Worm (Caenorhabditis elegans) whole organism, late embryonic: ENCODE data around the gene K05D4.9.

ENCODE experiments used
- C38D4.7 ChIP-seq: fragments of 200-800 bp; sonication (Bioruptor generic); optimal IDR thresholded peaks from 2 replicates; lab custom pipeline; 2018; ENCODE audit warnings: mild to moderate bottlenecking, missing genetic modification characterization, moderate library complexity, missing compliant biosample characterization
- F13H6.1 ChIP-seq: sonication (generic microtip); optimal IDR thresholded peaks from 2 replicates; lab custom pipeline; 2016; ENCODE audit warnings: missing genetic modification characterization, missing compliant biosample characterization
- K09A11.1 ChIP-seq: sonication (generic microtip); optimal IDR thresholded peaks from 2 replicates; lab custom pipeline; 2017; ENCODE audit warnings: antibody characterized with exemption, mild to moderate bottlenecking, missing genetic modification characterization, missing compliant biosample characterization; ENCODE audit not compliant: insufficient read depth
- T23F11.4 ChIP-seq: fragments of 200-800 bp; sonication (Bioruptor generic); optimal IDR thresholded peaks from 2 replicates; lab custom pipeline; 2018; ENCODE audit warnings: mild to moderate bottlenecking, missing genetic modification characterization, missing compliant biosample characterization
- ahr-1 ChIP-seq: sonication (generic microtip); optimal IDR thresholded peaks from 2 replicates; lab custom pipeline; 2016; ENCODE audit warnings: missing genetic modification characterization, missing compliant biosample characterization
- ceh-18 ChIP-seq: sonication (generic microtip); optimal IDR thresholded peaks from 2 replicates; lab custom pipeline; 2016; ENCODE audit warnings: missing genetic modification characterization, missing compliant biosample characterization
- ceh-22 ChIP-seq: sonication (generic microtip); optimal IDR thresholded peaks from 2 replicates; lab custom pipeline; 2017; ENCODE audit warnings: missing biosample characterization, missing genetic modification characterization
- ceh-24 ChIP-seq: sonication (generic microtip); optimal IDR thresholded peaks from 2 replicates; lab custom pipeline; 2016; ENCODE audit warnings: mild to moderate bottlenecking, missing genetic modification characterization, missing compliant biosample characterization
- ceh-30 ChIP-seq: fragments of 150-350 bp; optimal IDR thresholded peaks from 2 replicates; lab custom pipeline; 2014; ENCODE audit warnings: missing biosample characterization, missing genetic modification characterization
- ceh-31 ChIP-seq: sonication (generic microtip); optimal IDR thresholded peaks from 2 replicates; lab custom pipeline; 2016; ENCODE audit warnings: missing genetic modification characterization, missing compliant biosample characterization
- ceh-34 ChIP-seq: sonication (generic microtip); optimal IDR thresholded peaks from 2 replicates; lab custom pipeline; 2016; ENCODE audit warnings: mild to moderate bottlenecking, missing genetic modification characterization, missing compliant biosample characterization
- ceh-6 ChIP-seq: fragments of 200-800 bp; sonication (Bioruptor generic); optimal IDR thresholded peaks from 2 replicates; lab custom pipeline; 2018; ENCODE audit warnings: mild to moderate bottlenecking, missing genetic modification characterization, missing compliant biosample characterization
- ceh-9 ChIP-seq: sonication (generic microtip); optimal IDR thresholded peaks from 2 replicates; lab custom pipeline; 2016; ENCODE audit warnings: mild to moderate bottlenecking, missing genetic modification characterization, inconsistent platforms, missing compliant biosample characterization
- che-1 ChIP-seq: sonication (generic microtip); optimal IDR thresholded peaks from 2 replicates; lab custom pipeline; 2016; ENCODE audit warnings: mild to moderate bottlenecking, missing genetic modification characterization, missing compliant biosample characterization
- elt-2 ChIP-seq: sonication (generic microtip); optimal IDR thresholded peaks from 2 replicates; lab custom pipeline; 2016; ENCODE audit warnings: missing genetic modification reagents, missing genetic modification characterization, missing compliant biosample characterization
- fax-1 ChIP-seq: sonication (generic microtip); optimal IDR thresholded peaks from 2 replicates; lab custom pipeline; 2016; ENCODE audit warnings: missing genotype, missing genetic modification characterization, missing compliant biosample characterization
- gmeb-2 ChIP-seq: sonication (generic microtip); optimal IDR thresholded peaks from 2 replicates; lab custom pipeline; 2016; ENCODE audit warnings: missing genetic modification characterization, inconsistent platforms, missing compliant biosample characterization
- hlh-30 ChIP-seq: sonication (generic microtip); optimal IDR thresholded peaks from 2 replicates; lab custom pipeline; 2017; ENCODE audit warnings: antibody characterized with exemption, missing genetic modification characterization, missing compliant biosample characterization; ENCODE audit not compliant: insufficient read depth
- lim-6 ChIP-seq: sonication (generic microtip); optimal IDR thresholded peaks from 2 replicates; lab custom pipeline; 2016; ENCODE audit warnings: missing genetic modification characterization, missing compliant biosample characterization
- mec-3 ChIP-seq: sonication (generic microtip); optimal IDR thresholded peaks from 2 replicates; lab custom pipeline; 2016; ENCODE audit warnings: borderline replicate concordance, missing genetic modification characterization, missing compliant biosample characterization
- nhr-11 ChIP-seq: fragments of 150-350 bp; optimal IDR thresholded peaks from 2 replicates; lab custom pipeline; 2014; ENCODE audit warnings: missing biosample characterization, missing genetic modification characterization
- nhr-232 ChIP-seq: sonication (generic microtip); optimal IDR thresholded peaks from 2 replicates; lab custom pipeline; 2016; ENCODE audit warnings: missing genetic modification characterization, missing compliant biosample characterization
- npax-4 ChIP-seq: sonication (generic microtip); optimal IDR thresholded peaks from 2 replicates; lab custom pipeline; 2016; ENCODE audit warnings: missing genetic modification characterization, missing compliant biosample characterization
- pag-3 ChIP-seq: sonication (generic microtip); optimal IDR thresholded peaks from 2 replicates; lab custom pipeline; 2016; ENCODE audit warnings: missing compliant biosample characterization, missing genetic modification characterization, borderline replicate concordance
- pat-9 ChIP-seq: fragments of 200-800 bp; sonication (Bioruptor generic); optimal IDR thresholded peaks from 2 replicates; lab custom pipeline; 2018; ENCODE audit warnings: mild to moderate bottlenecking, missing genetic modification characterization, moderate library complexity, missing compliant biosample characterization
- pax-1 ChIP-seq: fragments of 150-350 bp; optimal IDR thresholded peaks from 2 replicates; lab custom pipeline; 2014; ENCODE audit warnings: missing biosample characterization, missing genetic modification characterization
- pha-2 ChIP-seq: sonication (generic microtip); optimal IDR thresholded peaks from 2 replicates; lab custom pipeline; 2017; ENCODE audit warnings: mild to moderate bottlenecking, missing genetic modification characterization, missing compliant biosample characterization
- pha-4 ChIP-seq: fragments of 150-350 bp; optimal IDR thresholded peaks from 2 replicates; lab custom pipeline; 2018; ENCODE audit warnings: missing biosample characterization, missing genetic modification reagents, missing genetic modification characterization
- pros-1 ChIP-seq: fragments of 150-350 bp; optimal IDR thresholded peaks from 2 replicates; lab custom pipeline; 2014; ENCODE audit warnings: missing biosample characterization, missing genetic modification reagents, missing genetic modification characterization
- ref-2 ChIP-seq: sonication (generic microtip); optimal IDR thresholded peaks from 2 replicates; lab custom pipeline; 2016; ENCODE audit warnings: missing genetic modification characterization, missing compliant biosample characterization
- sdc-2 ChIP-seq: sonication (generic microtip); optimal IDR thresholded peaks from 2 replicates; lab custom pipeline; 2016; ENCODE audit warnings: missing genotype, missing genetic modification characterization, missing compliant biosample characterization
- sox-4 ChIP-seq: sonication (generic microtip); optimal IDR thresholded peaks from 2 replicates; lab custom pipeline; 2017; ENCODE audit warnings: mild to moderate bottlenecking, missing genetic modification characterization, inconsistent platforms, missing compliant biosample characterization
- syd-9 ChIP-seq: sonication (generic microtip); optimal IDR thresholded peaks from 2 replicates; lab custom pipeline; 2016; ENCODE audit warnings: mild to moderate bottlenecking, missing genetic modification characterization, moderate library complexity, missing compliant biosample characterization
- tbx-2 ChIP-seq: sonication (generic microtip); optimal IDR thresholded peaks from 2 replicates; lab custom pipeline; 2016; ENCODE audit warnings: missing genetic modification characterization, missing compliant biosample characterization
- tbx-7 ChIP-seq: sonication (generic microtip); optimal IDR thresholded peaks from 2 replicates; lab custom pipeline; 2016; ENCODE audit warnings: missing genotype, missing genetic modification characterization, missing compliant biosample characterization
- ttx-3 ChIP-seq: sonication (generic microtip); optimal IDR thresholded peaks from 2 replicates; lab custom pipeline; 2016; ENCODE audit warnings: missing genetic modification reagents, missing genetic modification characterization, missing compliant biosample characterization
- unc-3 ChIP-seq, 2 experiments: fragments of 200-800 bp in 1 of 2; sonication (Bioruptor generic) in 1 of 2; sonication (generic microtip) in 1 of 2; conservative IDR thresholded peaks in 1 of 2; optimal IDR thresholded peaks in 1 of 2; 2 replicates each; pipeline versions ENCODE4 v1.3.6 to Lab custom; 2016 to 2022; ENCODE audit warnings: missing compliant biosample characterization in 2 of 2, missing genetic modification characterization in 2 of 2, missing genetic modification reagents in 1 of 2
- unc-42 ChIP-seq: sonication (generic microtip); optimal IDR thresholded peaks from 2 replicates; lab custom pipeline; 2016; ENCODE audit warnings: missing genotype, missing genetic modification characterization, missing compliant biosample characterization
- unc-86 ChIP-seq: sonication (generic microtip); optimal IDR thresholded peaks from 2 replicates; lab custom pipeline; 2016; ENCODE audit warnings: missing genetic modification characterization, missing compliant biosample characterization
- ztf-16 ChIP-seq: sonication (generic microtip); optimal IDR thresholded peaks from 2 replicates; lab custom pipeline; 2017; ENCODE audit warnings: missing genetic modification characterization, missing compliant biosample characterization

The K05D4.9 gene

ce11 chrV:16182110-16182509 lies 10.5 kb upstream of the K05D4.9 start, which contains the start of gene srz-13:
Gene srz-13 (plus strand): TSS chrV:16182410.
- no peak for TF ChIP-seq ceh-34 (tag; lab: Kevin White, UChicago)
- TF ChIP-seq ttx-3, result no peak
- TF ChIP-seq ceh-30, result no peak
- no peak for TF ChIP-seq pag-3 (tag; lab: Kevin White, UChicago)
- TF ChIP-seq unc-86, result no peak
- TF ChIP-seq lim-6 (tag; lab: Kevin White, UChicago), result no peak
- TF ChIP-seq tbx-2 (tag; lab: Kevin White, UChicago), result no peak
- no peak for TF ChIP-seq ceh-18
- TF ChIP-seq syd-9, result no peak
- no peak for TF ChIP-seq npax-4 (tag; lab: Kevin White, UChicago)
- TF ChIP-seq ahr-1 (tag; lab: Kevin White, UChicago), result no peak
- no peak for TF ChIP-seq ceh-6

- no peak for TF ChIP-seq unc-42 (tag; lab: Kevin White, UChicago)
- TF ChIP-seq ztf-16 (tag; lab: Kevin White, UChicago), result no peak
- TF ChIP-seq pat-9 (tag; lab: Kevin White, UChicago), result no peak
- no peak for TF ChIP-seq ceh-9 (tag; lab: Kevin White, UChicago)
- no peak for TF ChIP-seq T23F11.4
- TF ChIP-seq fax-1 (tag; lab: Kevin White, UChicago), result no peak
- no peak for TF ChIP-seq sox-4 (tag; lab: Kevin White, UChicago)
- TF ChIP-seq ceh-34 (tag; lab: Kevin White, UChicago), result no peak
- TF ChIP-seq che-1 (tag; lab: Kevin White, UChicago), result no peak
- no peak for TF ChIP-seq mec-3 (tag; lab: Kevin White, UChicago)
- TF ChIP-seq nhr-11 (tag; lab: Kevin White, UChicago), result no peak
- no peak for TF ChIP-seq lim-6 (tag; lab: Kevin White, UChicago)
- no peak for TF ChIP-seq ref-2 (tag; lab: Kevin White, UChicago)
- TF ChIP-seq ceh-24 (tag; lab: Kevin White, UChicago), result no peak
- TF ChIP-seq tbx-2 (tag; lab: Kevin White, UChicago), result no peak
These were observed 8.7 kb upstream of the K05D4.9 start, which contains the start of gene str-106 for ce11 chrV:16180350-16180749. Gene str-106 (plus strand): TSS chrV:16180650.

- TF ChIP-seq pha-2, result no peak
- TF ChIP-seq T23F11.4, result no peak
- TF ChIP-seq ceh-18, result no peak
- no peak for TF ChIP-seq sox-4 (tag; lab: Kevin White, UChicago)
- TF ChIP-seq K09A11.1 (tag; lab: Kevin White, UChicago), result no peak
- TF ChIP-seq fax-1 (tag; lab: Kevin White, UChicago), result no peak
- no peak for TF ChIP-seq ceh-31 (tag; lab: Kevin White, UChicago)
- no peak for TF ChIP-seq ztf-16 (tag; lab: Kevin White, UChicago)
- no peak for TF ChIP-seq gmeb-2
- no peak for TF ChIP-seq nhr-232 (tag; lab: Kevin White, UChicago)
- no peak for TF ChIP-seq F13H6.1 (tag; lab: Kevin White, UChicago)
- no peak for TF ChIP-seq che-1 (tag; lab: Kevin White, UChicago)
- TF ChIP-seq ceh-34 (tag; lab: Kevin White, UChicago), result no peak
- TF ChIP-seq lim-6 (tag; lab: Kevin White, UChicago), result no peak
- no peak for TF ChIP-seq pros-1
- no peak for TF ChIP-seq hlh-30 (tag; lab: Kevin White, UChicago)
- TF ChIP-seq tbx-7 (tag; lab: Kevin White, UChicago), result no peak
- no peak for TF ChIP-seq C38D4.7
- TF ChIP-seq unc-86, result no peak
- no peak for TF ChIP-seq unc-42 (tag; lab: Kevin White, UChicago)
These were observed 4.1 kb upstream of the K05D4.9 start, which contains the start of gene cyp-33D1 for ce11 chrV:16175757-16176156. Gene cyp-33D1 (minus strand): TSS chrV:16175857.

ce11 chrV:16175227-16175626 lies 3.6 kb upstream of the K05D4.9 start:
- TF ChIP-seq fax-1 (tag; lab: Kevin White, UChicago) (no peak), pax-1 (tag; lab: Kevin White, UChicago) (no peak), sdc-2 (tag; lab: Kevin White, UChicago) (no peak), pha-4 (tag; lab: Kevin White, UChicago) (no peak), pros-1 (no peak), ceh-22 (tag; lab: Kevin White, UChicago) (no peak), unc-3 (GFP tag; conservative IDR thresholded peaks at IDR 0.05; lab: Robert Waterston, UW) (no peak), unc-3 (tag; optimal IDR thresholded peaks at IDR 0.05; lab: Kevin White, UChicago) (no peak), elt-2 (tag; lab: Kevin White, UChicago) (peak; percentile 65)
